Worm (Caenorhabditis elegans): ENCODE measurements around the gene C38D9.2.

DNA sequence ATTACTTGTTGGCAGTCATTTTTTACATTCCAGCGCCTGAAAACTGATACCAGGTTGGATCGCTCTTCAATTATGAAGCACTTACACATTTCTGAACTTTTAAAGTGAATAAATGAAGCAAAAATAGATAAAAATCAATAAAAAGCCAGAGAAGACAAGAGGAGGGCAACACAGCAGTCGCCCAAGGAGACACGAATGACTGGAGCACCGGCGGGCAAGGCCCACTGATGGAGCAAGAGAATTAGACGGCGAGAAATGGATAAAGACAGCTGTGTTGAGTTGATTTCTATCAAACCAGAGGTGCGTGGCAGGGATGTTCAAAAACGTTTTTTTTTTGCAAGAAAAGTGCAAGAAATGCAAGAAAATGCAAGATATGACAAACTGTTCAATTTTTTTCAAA lies 27.7 kb upstream of the C38D9.2 start:
- TF ChIP-seq T26A5.8 (tag; optimal IDR thresholded peaks at IDR 0.05), result no peak
- no peak for TF ChIP-seq nhr-120 (GFP tag; IDR thresholded peaks at IDR 0.05)
- TF ChIP-seq nfya-2 (GFP tag; IDR thresholded peaks at IDR 0.05), result no peak

Data from whole organism, young adult.